Worm (Caenorhabditis elegans): Measurements from ENCODE around the gene ttll-5.
"Not testable (repeated sequence)": the region's sequence is repeated elsewhere in the genome, so short reads cannot be mapped to it uniquely, and the experiment has no call there.

The ttll-5 gene

DNA sequence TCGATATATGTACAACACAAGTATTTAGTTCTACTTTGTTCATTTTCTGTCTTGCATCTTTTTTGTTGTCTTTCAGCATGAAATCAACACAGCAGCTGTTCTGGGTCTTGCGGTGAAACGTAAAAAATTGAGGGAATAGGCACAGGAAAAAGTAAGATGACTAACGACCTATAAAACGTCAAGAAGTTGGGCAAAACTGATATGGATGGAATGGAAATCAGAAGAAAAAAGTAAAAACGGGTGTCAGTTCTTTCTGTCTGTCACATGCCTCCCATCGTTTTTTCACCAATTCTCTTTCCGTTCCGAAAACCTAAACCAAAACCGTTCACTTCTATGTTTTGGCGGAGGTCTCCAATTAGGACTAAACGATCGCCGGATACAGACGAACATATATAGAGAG is 7.9 kb upstream of the ttll-5 start:
- no peak for TF ChIP-seq mab-5 (tag; optimal IDR thresholded peaks at IDR 0.05)
- no peak for TF ChIP-seq nhr-11 (tag; optimal IDR thresholded peaks at IDR 0.05)
- no peak for TF ChIP-seq R02D3.7 (tag; optimal IDR thresholded peaks at IDR 0.05)
- no peak for TF ChIP-seq lin-11 (tag; optimal IDR thresholded peaks at IDR 0.05)
- TF ChIP-seq unc-55 (GFP tag; optimal IDR thresholded peaks at IDR 0.05): no peak
- no peak for TF ChIP-seq nhr-129 (tag; optimal IDR thresholded peaks at IDR 0.05)
- no peak for TF ChIP-seq sma-3 (GFP tag; optimal IDR thresholded peaks at IDR 0.05)
- TF ChIP-seq elt-3 (tag; optimal IDR thresholded peaks at IDR 0.05): no peak
- no peak for TF ChIP-seq fos-1 (tag; optimal IDR thresholded peaks at IDR 0.05)
- no peak for TF ChIP-seq nhr-77 (tag; optimal IDR thresholded peaks at IDR 0.05)
- no peak for TF ChIP-seq lin-39 (tag; optimal IDR thresholded peaks at IDR 0.05)
- TF ChIP-seq lin-13 (GFP tag; optimal IDR thresholded peaks at IDR 0.05): no peak
- TF ChIP-seq nhr-25 (tag; optimal IDR thresholded peaks at IDR 0.05): no peak

DNA sequence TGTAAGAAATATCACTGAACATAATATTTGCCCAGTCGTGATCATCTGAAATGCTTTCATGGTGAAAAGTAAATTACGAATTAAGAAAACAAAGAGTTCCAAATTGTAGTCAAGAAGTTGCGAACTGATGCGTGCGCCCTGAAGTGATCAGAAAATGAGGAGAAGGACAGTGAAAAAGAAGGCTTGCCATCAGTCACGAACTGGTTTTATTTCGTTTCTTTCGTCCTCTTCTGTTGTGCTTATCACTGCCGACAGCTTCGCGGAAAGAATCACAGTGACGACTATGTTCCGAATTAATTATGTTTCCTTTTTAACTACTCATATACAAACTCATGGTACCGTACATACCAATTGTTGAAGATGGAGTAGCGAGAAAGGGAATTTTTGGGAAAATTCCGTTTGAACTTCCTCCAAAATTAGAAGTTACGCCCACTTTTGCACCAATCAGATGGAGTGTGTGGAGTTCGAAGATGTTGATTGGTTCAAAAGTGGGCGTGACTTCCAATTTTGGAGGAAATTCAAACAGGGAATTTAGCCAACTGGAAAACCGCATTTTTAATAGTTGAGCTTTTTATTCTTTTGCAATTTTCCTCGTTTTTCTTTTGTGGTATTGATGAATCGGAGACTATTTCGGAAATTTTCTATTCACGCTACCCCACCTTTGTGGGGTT is 5.6 kb upstream of the ttll-5 start, which contains the start of gene C55A6.12:
Gene C55A6.12 (minus strand): TSS at position 51 of the 671 bp plus-strand sequence.
- TF ChIP-seq gmeb-1 (tag; optimal IDR thresholded peaks at IDR 0.05) (peak; percentile 10), unc-55 (GFP tag; optimal IDR thresholded peaks at IDR 0.05) (no peak)

DNA sequence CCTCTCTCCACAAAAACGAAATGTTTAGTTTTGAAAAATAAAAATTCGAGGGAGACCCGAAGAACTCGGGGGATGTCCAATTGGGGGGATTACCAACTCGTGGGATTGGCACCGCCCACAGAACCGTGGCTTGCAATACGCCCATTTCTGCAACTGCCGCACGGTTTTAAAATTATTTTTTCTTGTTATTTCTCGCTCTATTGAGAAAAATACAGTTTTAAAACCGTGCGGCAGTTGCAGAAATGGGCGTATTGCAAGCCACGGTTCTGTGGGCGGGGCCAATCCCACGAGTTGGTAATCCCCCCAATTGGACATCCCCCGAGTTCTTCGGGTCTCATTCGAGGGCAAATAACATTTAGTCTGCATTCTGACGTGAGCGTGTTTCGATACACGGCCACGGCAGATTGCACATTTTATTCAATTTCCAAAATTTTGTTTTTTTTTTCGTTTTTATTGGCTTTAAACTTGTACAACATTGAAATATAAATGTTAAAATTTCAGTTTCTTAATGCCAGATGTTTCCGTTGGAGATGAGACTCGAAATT is 3.9 kb upstream of the ttll-5 start, which contains the start of the genes C55A6.1 and C55A6.10:
Gene C55A6.1 (minus strand): TSS at position 116 of the 545 bp plus-strand sequence.
Gene C55A6.10 (plus strand): TSS at position 495 of the 545 bp plus-strand sequence.
- TF ChIP-seq fos-1 (tag; optimal IDR thresholded peaks at IDR 0.05): peak; percentile 25
- TF ChIP-seq lin-11 (tag; optimal IDR thresholded peaks at IDR 0.05): peak; percentile 70
- TF ChIP-seq sem-4 (tag; optimal IDR thresholded peaks at IDR 0.05): peak; percentile 46
- TF ChIP-seq nhr-129 (tag; optimal IDR thresholded peaks at IDR 0.05): peak; percentile 54
- peak; percentile 83 for TF ChIP-seq sma-3 (GFP tag; optimal IDR thresholded peaks at IDR 0.05)
- peak; percentile 69 for TF ChIP-seq sma-9 (GFP tag; optimal IDR thresholded peaks at IDR 0.05)
- not testable (repeated sequence) for TF ChIP-seq sma-9 (tag; optimal IDR thresholded peaks at IDR 0.05)
- TF ChIP-seq crh-2 (tag; optimal IDR thresholded peaks at IDR 0.05): peak; percentile 73
- TF ChIP-seq nhr-6 (tag; optimal IDR thresholded peaks at IDR 0.05): peak; percentile 18
- TF ChIP-seq nhr-21 (tag; optimal IDR thresholded peaks at IDR 0.05): peak; percentile 40
- TF ChIP-seq mdl-1 (tag; optimal IDR thresholded peaks at IDR 0.05): peak in 1 of 2 experiments; percentile 8
- TF ChIP-seq unc-55 (GFP tag; optimal IDR thresholded peaks at IDR 0.05): peak; percentile 66
- peak; percentile 10 for TF ChIP-seq blmp-1 (tag; optimal IDR thresholded peaks at IDR 0.05; ENCODE audit: insufficient read depth)
- TF ChIP-seq lsy-2 (tag; optimal IDR thresholded peaks at IDR 0.05): peak; percentile 34 to 73
- TF ChIP-seq gmeb-1 (tag; optimal IDR thresholded peaks at IDR 0.05): peak; percentile 59
- TF ChIP-seq C34F6.9 (tag; optimal IDR thresholded peaks at IDR 0.05): peak; percentile 63
- peak; percentile 85 for TF ChIP-seq F13H6.1 (tag; optimal IDR thresholded peaks at IDR 0.05)
- peak; percentile 69 for TF ChIP-seq lin-13 (GFP tag; optimal IDR thresholded peaks at IDR 0.05)
- TF ChIP-seq zag-1 (tag; optimal IDR thresholded peaks at IDR 0.05): peak; percentile 2
- TF ChIP-seq nhr-25 (tag; optimal IDR thresholded peaks at IDR 0.05): peak; percentile 74

DNA sequence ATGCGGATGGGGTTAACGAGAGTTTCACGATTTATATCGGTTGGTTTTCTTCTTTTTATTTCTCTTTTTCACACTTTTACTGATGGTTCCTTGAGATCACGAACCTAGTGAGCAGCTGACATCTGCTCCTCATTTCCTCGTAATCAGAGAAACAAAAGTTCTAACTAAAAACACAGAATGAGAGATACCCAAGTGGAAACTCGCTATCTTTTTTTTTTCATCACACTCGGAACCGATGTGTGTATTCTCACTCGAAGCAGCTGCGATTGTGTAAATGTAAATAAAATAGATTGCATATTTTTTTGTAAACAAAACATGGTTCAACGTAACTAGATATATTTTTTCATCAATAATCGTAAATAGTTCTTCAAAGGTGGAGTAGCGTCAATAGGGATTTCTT is 2.5 kb upstream of the ttll-5 start:
- TF ChIP-seq C34F6.9 (tag; optimal IDR thresholded peaks at IDR 0.05) (peak; percentile 44), ama-1 (optimal IDR thresholded peaks at IDR 0.05) (no peak), nhr-12 (tag; optimal IDR thresholded peaks at IDR 0.05) (no peak), fos-1 (tag; optimal IDR thresholded peaks at IDR 0.05) (no peak), egl-27 (tag; optimal IDR thresholded peaks at IDR 0.05) (no peak), skn-1 (tag; optimal IDR thresholded peaks at IDR 0.05) (no peak), lin-39 (tag; optimal IDR thresholded peaks at IDR 0.05) (no peak), nhr-21 (tag; optimal IDR thresholded peaks at IDR 0.05) (no peak), mdl-1 (tag; optimal IDR thresholded peaks at IDR 0.05) (no peak), nhr-77 (tag; optimal IDR thresholded peaks at IDR 0.05) (no peak), unc-62 (GFP tag; optimal IDR thresholded peaks at IDR 0.05) (no peak), ztf-4 (tag; optimal IDR thresholded peaks at IDR 0.05) (no peak), nhr-129 (tag; optimal IDR thresholded peaks at IDR 0.05) (peak; percentile 46), nhr-10 (tag; optimal IDR thresholded peaks at IDR 0.05) (no peak), dmd-4 (tag; optimal IDR thresholded peaks at IDR 0.05) (no peak), nhr-237 (tag; optimal IDR thresholded peaks at IDR 0.05) (no peak), elt-1 (tag; optimal IDR thresholded peaks at IDR 0.05) (no peak), ztf-1 (GFP tag; conservative IDR thresholded peaks at IDR 0.05) (no peak), blmp-1 (tag; optimal IDR thresholded peaks at IDR 0.05; ENCODE audit: insufficient read depth) (no peak), snpc-4 (tag; optimal IDR thresholded peaks at IDR 0.05) (no peak), lsy-2 (tag; optimal IDR thresholded peaks at IDR 0.05) (peak in 1 of 2 experiments; percentile 36), lin-13 (GFP tag; optimal IDR thresholded peaks at IDR 0.05) (no peak), ceh-82 (tag; optimal IDR thresholded peaks at IDR 0.05) (no peak), nhr-6 (tag; optimal IDR thresholded peaks at IDR 0.05) (no peak), ztf-11 (tag; optimal IDR thresholded peaks at IDR 0.05) (no peak), elt-3 (tag; optimal IDR thresholded peaks at IDR 0.05) (no peak), mbf-1 (tag; optimal IDR thresholded peaks at IDR 0.05) (no peak), F13H6.1 (tag; optimal IDR thresholded peaks at IDR 0.05) (peak; percentile 80), gmeb-1 (tag; optimal IDR thresholded peaks at IDR 0.05) (no peak), unc-39 (tag; optimal IDR thresholded peaks at IDR 0.05) (no peak), unc-55 (GFP tag; optimal IDR thresholded peaks at IDR 0.05) (no peak), sma-9 (GFP tag; optimal IDR thresholded peaks at IDR 0.05) (peak; percentile 52), sma-9 (tag; optimal IDR thresholded peaks at IDR 0.05) (no peak)

Measured in whole organism, L2 larva.